Worm (Caenorhabditis elegans): ENCODE measurements around the gene F54B11.5.
A peak's percentile ranks its signal among the peaks of the same experiment; 100 is the strongest.

Gene F54B11.5

ce11 chrX:13603826-13604225, 8.0 kb upstream of the F54B11.5 start, which contains the start of gene F54B11.8:
F54B11.8 (minus strand) TSS chrX:13603926.
- TF ChIP-seq ceh-62 (tag; optimal IDR thresholded peaks at IDR 0.05) (no peak), mxl-3 (GFP tag; optimal IDR thresholded peaks at IDR 0.05) (peak; percentile 8), hlh-30 (tag; optimal IDR thresholded peaks at IDR 0.05; ENCODE audit: insufficient read depth) (peak; percentile 73), F26F4.8 (GFP tag; conservative IDR thresholded peaks at IDR 0.05) (no peak), lin-1 (GFP tag; IDR thresholded peaks at IDR 0.05) (no peak)

- no peak for TF ChIP-seq R02D3.7 (tag; optimal IDR thresholded peaks at IDR 0.05)
- TF ChIP-seq duxl-1 (tag; optimal IDR thresholded peaks at IDR 0.05; ENCODE audit: poor library complexity), result no peak
These were observed 4.3 kb upstream of the F54B11.5 start, which contains the start of gene F54B11.7 for ce11 chrX:13600136-13600535. F54B11.7 (plus strand) TSS chrX:13600436.

ce11 chrX:13598021-13598499, 2.2 kb upstream of the F54B11.5 start, which contains the start of gene bra-1:
bra-1 (plus strand) TSS chrX:13598449.
- TF ChIP-seq hmg-1.1 (GFP tag; IDR thresholded peaks at IDR 0.05) (peak; percentile 45; the same call in 1 of the 2 replicates), F37D6.2 (tag; optimal IDR thresholded peaks at IDR 0.05) (peak; percentile 27), dve-1 (tag; optimal IDR thresholded peaks at IDR 0.05; ENCODE audit: insufficient read depth) (peak; percentile 64), hlh-30 (tag; optimal IDR thresholded peaks at IDR 0.05; ENCODE audit: insufficient read depth) (peak; percentile 90), T20F7.1 (GFP tag; optimal IDR thresholded peaks at IDR 0.05) (peak; percentile 93), F10B5.3 (tag; optimal IDR thresholded peaks at IDR 0.05) (no peak), rbr-2 (tag; optimal IDR thresholded peaks at IDR 0.05) (peak; percentile 53), pqm-1 (tag; optimal IDR thresholded peaks at IDR 0.05) (no peak), fos-1 (tag; optimal IDR thresholded peaks at IDR 0.05) (no peak), hlh-11 (tag; optimal IDR thresholded peaks at IDR 0.05) (peak; percentile 54), zip-2 (tag; optimal IDR thresholded peaks at IDR 0.05) (no peak), nhr-6 (tag; optimal IDR thresholded peaks at IDR 0.05) (peak; percentile 73), lsy-2 (tag; optimal IDR thresholded peaks at IDR 0.05) (peak in 1 of 2 experiments; percentile 56), mdl-1 (tag; optimal IDR thresholded peaks at IDR 0.05) (peak in 1 of 2 experiments; percentile 22), snpc-4 (tag; optimal IDR thresholded peaks at IDR 0.05) (no peak), dmd-6 (GFP tag; IDR thresholded peaks at IDR 0.05) (peak; percentile 20; the same call in 1 of the 2 replicates), ctbp-1 (GFP tag; IDR thresholded peaks at IDR 0.05) (no peak), egl-43 (GFP tag; IDR thresholded peaks at IDR 0.05) (0 out of 2 replicates have a peak, but pooled peaks have one; percentile 37), madf-5 (GFP tag; IDR thresholded peaks at IDR 0.05) (no peak), lin-38 (GFP tag; IDR thresholded peaks at IDR 0.05) (no peak), unc-39 (tag; optimal IDR thresholded peaks at IDR 0.05) (no peak), mes-2 (tag; optimal IDR thresholded peaks at IDR 0.05; ENCODE audit: poor library complexity, severe bottlenecking) (peak; percentile 43)

- TF ChIP-seq dve-1 (tag; optimal IDR thresholded peaks at IDR 0.05; ENCODE audit: insufficient read depth) (no peak), dmd-8 (GFP tag; IDR thresholded peaks at IDR 0.05) (no peak), F37D6.2 (tag; optimal IDR thresholded peaks at IDR 0.05) (no peak), ceh-32 (tag; optimal IDR thresholded peaks at IDR 0.05; ENCODE audit: poor library complexity) (no peak), ceh-82 (tag; optimal IDR thresholded peaks at IDR 0.05) (no peak), nhr-102 (tag; optimal IDR thresholded peaks at IDR 0.05) (no peak), ceh-28 (tag; optimal IDR thresholded peaks at IDR 0.05) (no peak), ceh-20 (GFP tag; IDR thresholded peaks at IDR 0.05) (no peak), ZK546.5 (tag; optimal IDR thresholded peaks at IDR 0.05) (no peak), aha-1 (tag) (no peak), pqm-1 (tag; optimal IDR thresholded peaks at IDR 0.05) (no peak), mep-1 (tag; optimal IDR thresholded peaks at IDR 0.05) (no peak), lin-29 (GFP tag; IDR thresholded peaks at IDR 0.05) (no peak)
These were observed 3.5 kb downstream of the F54B11.5 start, which contains the start of gene F54B11.4 for ce11 chrX:13592367-13592766. F54B11.4 (plus strand) TSS chrX:13592667.
